Worm (Caenorhabditis elegans): ENCODE measurements around the gene gon-4.

DNA sequence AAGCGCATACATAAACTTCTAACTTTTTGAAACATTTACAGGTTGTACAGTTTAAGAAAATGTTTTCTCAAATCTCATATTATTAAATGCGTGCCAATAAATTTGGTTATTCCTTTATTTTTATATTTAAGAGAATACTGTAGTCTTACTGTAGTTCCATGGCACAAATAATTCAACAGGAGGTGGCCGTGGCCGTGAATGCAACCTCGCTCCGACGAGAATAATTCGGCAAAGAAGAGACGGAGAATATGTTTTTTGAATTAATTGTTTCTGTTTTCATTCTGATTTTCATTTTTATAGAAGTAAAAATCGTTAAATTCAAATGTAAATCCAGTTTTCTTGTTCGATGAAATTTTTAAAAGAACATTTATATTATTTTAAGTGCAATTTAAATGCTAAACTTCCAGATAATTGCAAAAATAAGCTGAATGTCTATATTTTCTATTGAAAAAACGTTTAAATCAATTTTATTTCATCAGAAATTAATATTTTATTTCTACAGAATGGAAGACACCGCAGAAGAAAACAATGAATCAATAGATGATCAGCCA is at the start of gene gon-4:
- no peak for TF ChIP-seq flt-1 (GFP tag; IDR thresholded peaks at IDR 0.05)
- TF ChIP-seq ztf-29 (GFP tag; IDR thresholded peaks at IDR 0.05): no peak
- TF ChIP-seq med-1 (GFP tag; optimal IDR thresholded peaks at IDR 0.05; ENCODE audit: insufficient read depth): no peak
- no peak for TF ChIP-seq T22C8.4 (GFP tag; IDR thresholded peaks at IDR 0.05)
- no peak for TF ChIP-seq ztf-23 (GFP tag; IDR thresholded peaks at IDR 0.05)
- TF ChIP-seq cog-1 (tag; optimal IDR thresholded peaks at IDR 0.05): no peak
- no peak for TF ChIP-seq klf-2 (GFP tag; conservative IDR thresholded peaks at IDR 0.05)
- no peak for TF ChIP-seq ref-1 (GFP tag; conservative IDR thresholded peaks at IDR 0.05)
